Worm (Caenorhabditis elegans) whole organism, L2 larva: Measurements from ENCODE around the gene abu-5.
"Not testable (repeated sequence)": the region's sequence is repeated elsewhere in the genome, so short reads cannot be mapped to it uniquely, and the experiment has no call there.

Source experiments
- C34F6.9 ChIP-seq: fragments of 150-350 bp; optimal IDR thresholded peaks from 2 replicates; lab custom pipeline; 2014; ENCODE audit warnings: missing biosample characterization, missing genetic modification characterization
- R02D3.7 ChIP-seq: fragments of 150-350 bp; optimal IDR thresholded peaks from 2 replicates; lab custom pipeline; 2014; ENCODE audit warnings: missing biosample characterization, missing genetic modification characterization
- Y55F3AM.14 ChIP-seq: fragments of 200-800 bp; sonication (Bioruptor generic); optimal IDR thresholded peaks from 2 replicates; lab custom pipeline; 2018; ENCODE audit warnings: mild to moderate bottlenecking, missing genetic modification characterization, missing compliant biosample characterization
- aly-2 ChIP-seq: fragments of 150-350 bp; optimal IDR thresholded peaks from 2 replicates; lab custom pipeline; 2014; ENCODE audit warnings: missing biosample characterization, missing genetic modification characterization
- ceh-82 ChIP-seq: fragments of 150-350 bp; optimal IDR thresholded peaks from 2 replicates; lab custom pipeline; 2014; ENCODE audit warnings: missing biosample characterization, missing genetic modification characterization
- crh-2 ChIP-seq: sonication (generic microtip); optimal IDR thresholded peaks from 2 replicates; lab custom pipeline; 2017; ENCODE audit warnings: missing biosample characterization, missing genetic modification characterization
- elt-1 ChIP-seq: fragments of 150-350 bp; optimal IDR thresholded peaks from 2 replicates; lab custom pipeline; 2014; ENCODE audit warnings: missing biosample characterization, missing genetic modification characterization
- elt-3 ChIP-seq: sonication (generic microtip); optimal IDR thresholded peaks from 2 replicates; lab custom pipeline; 2017; ENCODE audit warnings: missing biosample characterization, missing genetic modification characterization
- fos-1 ChIP-seq: fragments of 150-350 bp; optimal IDR thresholded peaks from 2 replicates; lab custom pipeline; 2014; ENCODE audit warnings: missing biosample characterization, missing genetic modification characterization
- lin-13 ChIP-seq: fragments of 150-350 bp; optimal IDR thresholded peaks from 2 replicates; lab custom pipeline; 2014; ENCODE audit warnings: missing biosample characterization, missing genetic modification reagents, missing genetic modification characterization
- mab-5 ChIP-seq: fragments of 150-350 bp; optimal IDR thresholded peaks from 2 replicates; lab custom pipeline; 2014; ENCODE audit warnings: missing biosample characterization, missing genetic modification characterization
- mbf-1 ChIP-seq: sonication (generic microtip); optimal IDR thresholded peaks from 2 replicates; lab custom pipeline; 2017; ENCODE audit warnings: missing biosample characterization, missing genetic modification characterization
- mdl-1 ChIP-seq, 2 experiments: fragments of 150-350 bp in 1 of 2; sonication (generic microtip) in 1 of 2; optimal IDR thresholded peaks; 2 replicates each; lab custom pipeline; 2017; ENCODE audit warnings: missing biosample characterization in 2 of 2, missing genetic modification characterization in 2 of 2
- nhr-10 ChIP-seq: sonication (generic microtip); optimal IDR thresholded peaks from 2 replicates; lab custom pipeline; 2017; ENCODE audit warnings: missing biosample characterization, missing genetic modification characterization
- nhr-11 ChIP-seq: fragments of 150-350 bp; optimal IDR thresholded peaks from 2 replicates; lab custom pipeline; 2014; ENCODE audit warnings: missing biosample characterization, missing genetic modification characterization
- nhr-12 ChIP-seq: fragments of 150-350 bp; optimal IDR thresholded peaks from 2 replicates; lab custom pipeline; 2014; ENCODE audit warnings: missing biosample characterization, missing genetic modification characterization
- nhr-129 ChIP-seq: fragments of 150-350 bp; optimal IDR thresholded peaks from 2 replicates; lab custom pipeline; 2014; ENCODE audit warnings: missing biosample characterization, missing genetic modification characterization
- nhr-237 ChIP-seq: fragments of 150-350 bp; optimal IDR thresholded peaks from 2 replicates; lab custom pipeline; 2014; ENCODE audit warnings: missing biosample characterization, missing genetic modification characterization
- nhr-6 ChIP-seq: fragments of 150-350 bp; optimal IDR thresholded peaks from 2 replicates; lab custom pipeline; 2014; ENCODE audit warnings: missing biosample characterization, missing genetic modification characterization
- nhr-77 ChIP-seq: fragments of 150-350 bp; optimal IDR thresholded peaks from 2 replicates; lab custom pipeline; 2014; ENCODE audit warnings: missing biosample characterization, missing genetic modification characterization
- sem-4 ChIP-seq: fragments of 150-350 bp; optimal IDR thresholded peaks from 2 replicates; lab custom pipeline; 2014; ENCODE audit warnings: missing biosample characterization, missing genetic modification reagents, missing genetic modification characterization
- skn-1 ChIP-seq: sonication (generic microtip); optimal IDR thresholded peaks from 2 replicates; lab custom pipeline; 2017; ENCODE audit warnings: missing biosample characterization, missing genetic modification characterization
- sma-9 ChIP-seq, 2 experiments: fragments of 150-350 bp in 1 of 2; sonication (generic microtip) in 1 of 2; optimal IDR thresholded peaks; 2 replicates each; lab custom pipeline; 2014 to 2016; ENCODE audit warnings: missing genetic modification characterization in 2 of 2, mild to moderate bottlenecking in 1 of 2, missing biosample characterization in 1 of 2, missing compliant biosample characterization in 1 of 2, missing genetic modification reagents in 1 of 2, moderate library complexity in 1 of 2
- snpc-4 ChIP-seq: fragments of 150-350 bp; optimal IDR thresholded peaks from 2 replicates; lab custom pipeline; 2014; ENCODE audit warnings: missing biosample characterization, missing genetic modification characterization
- unc-55 ChIP-seq: fragments of 150-350 bp; sonication (generic microtip); optimal IDR thresholded peaks from 3 replicates; lab custom pipeline; 2014; ENCODE audit warnings: missing biosample characterization, missing genetic modification reagents, missing genetic modification characterization
- ztf-11 ChIP-seq: sonication (generic microtip); optimal IDR thresholded peaks from 2 replicates; lab custom pipeline; 2017; ENCODE audit warnings: missing biosample characterization, missing genetic modification characterization
- ztf-4 ChIP-seq: fragments of 150-350 bp; optimal IDR thresholded peaks from 2 replicates; lab custom pipeline; 2014; ENCODE audit warnings: missing biosample characterization, missing genetic modification characterization

The abu-5 gene

DNA sequence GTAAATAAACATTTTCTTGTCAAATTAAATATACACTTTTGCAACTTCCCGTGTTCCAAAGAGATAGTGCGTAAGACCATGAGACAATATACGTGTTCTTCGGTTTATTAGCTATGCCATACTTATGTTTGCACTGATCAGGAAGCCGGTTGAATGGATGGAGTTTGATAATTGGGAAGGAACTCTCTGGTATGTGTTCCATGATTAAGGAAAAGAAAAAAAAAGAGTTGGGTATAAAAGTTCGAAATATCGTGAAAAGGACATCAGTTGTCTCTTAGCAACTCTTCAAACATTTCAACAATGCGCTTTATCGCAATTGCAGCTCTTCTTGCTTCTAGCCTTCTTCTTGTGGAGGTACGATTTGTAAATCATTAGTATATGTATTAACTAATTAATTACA lies 11.7 kb upstream of the abu-5 start, which contains the start of gene pqn-76:
Gene pqn-76 (plus strand): TSS at position 301 of the 400 bp plus-strand sequence.
- not testable (repeated sequence) for TF ChIP-seq elt-1; sem-4; C34F6.9 (tag; lab: Kevin White, UChicago)

DNA sequence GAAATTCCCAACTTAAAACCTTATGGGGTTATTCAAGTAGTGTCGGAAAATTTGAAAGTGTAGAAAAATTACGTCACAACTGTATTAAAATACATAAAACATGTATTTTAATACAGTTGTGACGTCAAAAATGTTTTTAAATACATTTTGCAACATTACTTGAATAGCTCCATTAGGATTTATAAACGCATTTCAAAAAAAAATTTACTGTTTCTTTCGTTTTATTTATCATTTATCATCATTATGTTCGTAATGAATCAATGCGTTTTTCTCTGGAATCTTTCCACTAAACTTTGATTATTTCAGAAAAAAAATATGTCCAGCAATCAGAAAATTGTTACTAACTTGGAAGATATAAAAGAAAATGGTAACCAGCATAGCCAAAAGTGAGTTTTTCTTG lies 6.9 kb upstream of the abu-5 start, which contains the start of gene Y105C5A.508:
Gene Y105C5A.508 (plus strand): TSS at position 301 of the 400 bp plus-strand sequence.
- TF ChIP-seq sem-4 (no peak), unc-55 (GFP tag; lab: Kevin White, UChicago) (no peak), nhr-10 (tag; lab: Kevin White, UChicago) (no peak)
- TF ChIP-seq, all 48 proteins: peak for 0

DNA sequence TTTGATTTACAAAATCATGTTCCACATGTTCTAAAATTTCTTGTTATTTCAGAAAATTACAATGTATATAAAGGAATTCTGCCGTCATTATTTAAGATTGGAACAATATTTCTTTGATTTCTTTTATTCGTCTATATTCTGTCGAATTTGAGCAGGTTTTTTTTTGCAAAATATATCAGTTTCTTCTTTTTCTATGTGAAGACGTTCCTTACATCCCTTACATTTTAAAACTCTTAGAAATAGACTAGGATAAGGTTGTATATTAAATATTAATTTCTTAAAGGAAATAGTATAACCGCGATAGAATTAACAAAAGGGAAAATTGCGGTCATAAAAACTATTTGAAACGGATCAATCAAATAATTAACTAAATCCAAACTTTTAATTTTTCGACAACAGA lies 1.6 kb upstream of the abu-5 start:
- TF ChIP-seq nhr-12 (no peak), elt-3 (tag; lab: Kevin White, UChicago) (no peak), mdl-1 (tag; optimal IDR thresholded peaks at IDR 0.05; lab: Kevin White, UChicago) (no peak), mab-5 (tag; lab: Kevin White, UChicago) (no peak), nhr-10 (tag; lab: Kevin White, UChicago) (no peak), skn-1 (tag; lab: Kevin White, UChicago) (no peak), ztf-4 (tag; lab: Kevin White, UChicago) (no peak), lin-13 (GFP tag; lab: Kevin White, UChicago) (no peak), crh-2 (tag; lab: Kevin White, UChicago) (no peak), sem-4 (no peak), nhr-129 (tag; lab: Kevin White, UChicago) (no peak), aly-2 (tag; lab: Kevin White, UChicago) (no peak), sma-9 (GFP tag; optimal IDR thresholded peaks at IDR 0.05; lab: Kevin White, UChicago) (no peak), sma-9 (tag; optimal IDR thresholded peaks at IDR 0.05; lab: Kevin White, UChicago) (no peak), mbf-1 (no peak), nhr-11 (tag; lab: Kevin White, UChicago) (no peak), nhr-237 (tag; lab: Kevin White, UChicago) (no peak), R02D3.7 (tag; lab: Kevin White, UChicago) (no peak), nhr-77 (tag; lab: Kevin White, UChicago) (no peak), elt-1 (no peak)

DNA sequence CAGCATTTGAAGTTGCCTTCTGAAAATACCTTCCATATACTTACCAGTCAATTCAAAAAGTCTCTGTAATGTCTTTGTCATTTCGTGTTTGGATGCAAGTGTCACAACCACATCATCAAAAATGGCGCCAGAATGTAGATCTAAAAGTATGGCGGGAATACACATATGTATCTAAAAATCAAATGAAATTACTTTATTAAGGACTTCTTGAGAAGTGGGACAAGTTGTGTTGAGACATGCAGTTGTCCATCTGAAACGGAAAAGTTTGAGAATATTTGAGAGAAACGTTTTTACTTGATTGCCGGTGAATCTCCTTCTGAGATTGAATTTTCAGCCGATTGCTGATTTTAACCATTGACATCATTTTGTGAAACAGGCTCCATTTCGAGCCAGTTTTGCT lies 1.5 kb downstream of the abu-5 start:
- TF ChIP-seq sem-4 (no peak), nhr-6 (tag; lab: Kevin White, UChicago) (no peak), ztf-11 (no peak), nhr-77 (tag; lab: Kevin White, UChicago) (no peak), elt-3 (tag; lab: Kevin White, UChicago) (no peak), C34F6.9 (tag; lab: Kevin White, UChicago) (no peak), Y55F3AM.14 (no peak), ztf-4 (tag; lab: Kevin White, UChicago) (no peak), nhr-12 (no peak), ceh-82 (tag; lab: Kevin White, UChicago) (no peak), fos-1 (no peak)
- TF ChIP-seq, all 48 proteins: peak for 0

DNA sequence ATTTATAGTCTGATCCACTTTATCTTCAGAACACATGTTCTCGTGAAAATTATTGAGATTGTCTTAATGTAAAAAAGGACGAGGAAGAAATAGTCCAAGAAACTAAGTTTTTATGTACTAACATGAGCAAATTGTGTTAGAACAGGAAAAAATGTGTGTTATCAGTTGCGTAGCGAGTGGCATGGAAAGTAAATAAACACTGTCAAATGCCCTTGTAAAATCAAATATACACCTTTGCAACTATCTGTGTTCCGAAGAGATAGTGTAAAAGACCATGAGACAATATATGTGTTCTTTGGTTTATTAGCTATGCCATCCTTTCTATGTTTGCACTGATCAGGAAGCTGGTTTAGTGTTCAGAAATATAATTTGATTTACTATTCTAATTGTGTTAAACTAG lies 2.6 kb downstream of the abu-5 start:
- no peak for TF ChIP-seq lin-13 (GFP tag; lab: Kevin White, UChicago)
- peak; percentile 27 for TF ChIP-seq fos-1

DNA sequence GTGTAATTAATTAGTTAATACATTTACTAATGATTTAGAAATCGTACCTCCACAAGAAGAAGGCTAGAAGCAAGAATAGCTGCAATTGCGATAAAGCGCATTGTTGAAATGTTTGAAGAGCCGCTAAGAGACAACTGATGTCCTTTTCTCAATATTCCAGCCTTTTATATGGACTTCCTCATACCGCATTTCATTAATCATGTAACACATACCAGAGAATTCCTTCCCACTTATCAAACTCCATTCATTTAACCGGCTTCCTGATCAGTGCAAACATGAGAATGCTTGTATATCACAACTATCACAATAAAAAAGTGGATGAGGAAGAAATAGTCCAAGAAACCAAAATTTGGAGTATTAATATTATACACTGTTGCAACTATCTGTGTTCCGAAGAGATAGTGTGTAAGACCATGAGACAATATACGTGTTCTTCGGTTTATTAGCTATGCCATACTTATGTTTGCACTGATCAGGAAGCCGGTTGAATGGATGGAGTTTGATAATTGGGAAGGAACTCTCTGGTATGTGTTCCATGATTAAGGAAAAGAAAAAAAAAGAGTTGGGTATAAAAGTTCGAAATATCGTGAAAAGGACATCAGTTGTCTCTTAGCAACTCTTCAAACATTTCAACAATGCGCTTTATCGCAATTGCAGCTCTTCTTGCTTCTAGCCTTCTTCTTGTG lies 4.6 kb downstream of the abu-5 start, which contains the start of the genes pqn-78 and pqn-79:
Gene pqn-78 (minus strand): TSS at position 101 of the 686 bp plus-strand sequence.
Gene pqn-79 (plus strand): TSS at position 636 of the 686 bp plus-strand sequence.
- TF ChIP-seq R02D3.7 (tag; lab: Kevin White, UChicago); sem-4; nhr-237 (tag; lab: Kevin White, UChicago): not testable (repeated sequence)

DNA sequence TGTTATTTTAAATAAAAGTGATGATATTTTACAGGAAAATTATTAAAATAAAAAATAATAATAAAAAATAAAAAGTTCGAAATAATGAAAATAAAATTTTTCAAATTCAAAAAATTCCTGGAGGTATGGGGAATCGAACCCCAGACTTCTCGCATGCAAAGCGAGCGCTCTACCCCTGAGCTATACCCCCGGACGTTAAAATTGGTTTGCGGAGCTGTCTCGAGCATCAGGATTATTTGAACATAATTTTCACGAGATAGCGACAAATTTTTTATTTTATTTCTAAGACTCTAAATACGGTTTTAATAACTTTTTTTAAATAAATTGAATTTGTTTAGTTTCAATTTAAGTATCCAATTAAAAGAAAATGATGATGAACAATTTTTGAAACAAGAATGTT lies 13.7 kb downstream of the abu-5 start:
- TF ChIP-seq mbf-1 (no peak), snpc-4 (peak; percentile 55)
